Worm (Caenorhabditis elegans) whole organism, L2 larva: ENCODE results near the gene hecw-1.

Source experiments
- F13H6.1 ChIP-seq: sonication (generic microtip); optimal IDR thresholded peaks from 2 replicates; lab custom pipeline; 2016; ENCODE audit warnings: missing genetic modification characterization, missing compliant biosample characterization
- ama-1 ChIP-seq: fragments of 150-350 bp; optimal IDR thresholded peaks from 2 replicates; lab custom pipeline; 2018; ENCODE audit warnings: inconsistent platforms
- ceh-82 ChIP-seq: fragments of 150-350 bp; optimal IDR thresholded peaks from 2 replicates; lab custom pipeline; 2014; ENCODE audit warnings: missing biosample characterization, missing genetic modification characterization
- egl-27 ChIP-seq: sonication (generic microtip); optimal IDR thresholded peaks from 3 replicates; lab custom pipeline; 2017; ENCODE audit warnings: missing biosample characterization, missing genetic modification reagents, missing genetic modification characterization
- elt-3 ChIP-seq: sonication (generic microtip); optimal IDR thresholded peaks from 2 replicates; lab custom pipeline; 2017; ENCODE audit warnings: missing biosample characterization, missing genetic modification characterization
- lsy-2 ChIP-seq, 2 experiments: fragments of 150-350 bp in 1 of 2; sonication (generic microtip) in 1 of 2; optimal IDR thresholded peaks; 2 replicates each; lab custom pipeline; 2014 to 2017; ENCODE audit warnings: missing biosample characterization in 2 of 2, missing genetic modification characterization in 2 of 2
- nhr-12 ChIP-seq: fragments of 150-350 bp; optimal IDR thresholded peaks from 2 replicates; lab custom pipeline; 2014; ENCODE audit warnings: missing biosample characterization, missing genetic modification characterization
- nhr-237 ChIP-seq: fragments of 150-350 bp; optimal IDR thresholded peaks from 2 replicates; lab custom pipeline; 2014; ENCODE audit warnings: missing biosample characterization, missing genetic modification characterization
- nhr-25 ChIP-seq: fragments of 150-350 bp; sonication (generic microtip); optimal IDR thresholded peaks from 3 replicates; lab custom pipeline; 2014; ENCODE audit warnings: missing biosample characterization, missing genetic modification characterization
- nhr-77 ChIP-seq: fragments of 150-350 bp; optimal IDR thresholded peaks from 2 replicates; lab custom pipeline; 2014; ENCODE audit warnings: missing biosample characterization, missing genetic modification characterization
- skn-1 ChIP-seq: sonication (generic microtip); optimal IDR thresholded peaks from 2 replicates; lab custom pipeline; 2017; ENCODE audit warnings: missing biosample characterization, missing genetic modification characterization
- unc-62 ChIP-seq: fragments of 150-350 bp; optimal IDR thresholded peaks from 2 replicates; lab custom pipeline; 2014; ENCODE audit warnings: missing biosample characterization, missing genetic modification reagents, missing genetic modification characterization
- zag-1 ChIP-seq: fragments of 150-350 bp; optimal IDR thresholded peaks from 2 replicates; lab custom pipeline; 2014; ENCODE audit warnings: missing biosample characterization, missing genetic modification characterization
- ztf-11 ChIP-seq: sonication (generic microtip); optimal IDR thresholded peaks from 2 replicates; lab custom pipeline; 2017; ENCODE audit warnings: missing biosample characterization, missing genetic modification characterization

DNA sequence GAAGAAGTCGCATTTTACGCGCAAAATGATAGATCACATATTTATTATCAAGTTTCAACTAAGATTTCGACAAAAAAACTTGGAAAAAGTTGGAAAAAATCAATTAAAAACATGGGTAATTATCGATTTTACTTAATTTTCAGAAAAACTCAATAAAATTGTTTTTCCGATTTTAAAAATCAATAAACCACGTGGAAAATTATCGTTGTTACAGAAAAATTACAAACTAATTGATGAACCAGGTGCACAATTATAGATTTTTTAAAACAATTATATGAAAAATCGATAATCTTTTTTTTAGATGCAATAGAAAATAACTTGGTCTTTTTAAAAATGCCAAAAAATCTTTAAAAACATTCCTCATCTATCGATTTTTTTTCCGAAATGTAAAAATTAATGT, 40.9 kb upstream of the hecw-1 start:
- TF ChIP-seq lsy-2 (tag; optimal IDR thresholded peaks at IDR 0.05; lab: Kevin White, UChicago) (no peak), unc-62 (GFP tag; lab: Kevin White, UChicago) (no peak), ztf-11 (no peak), ama-1 (lab: Kevin White, UChicago) (no peak), nhr-25 (tag; lab: Kevin White, UChicago) (no peak), nhr-12 (tag; lab: Kevin White, UChicago) (no peak), zag-1 (no peak), nhr-237 (tag; lab: Kevin White, UChicago) (no peak), F13H6.1 (tag; lab: Kevin White, UChicago) (no peak), egl-27 (tag; lab: Kevin White, UChicago) (no peak), skn-1 (tag; lab: Kevin White, UChicago) (no peak), ceh-82 (tag; lab: Kevin White, UChicago) (no peak), nhr-77 (tag; lab: Kevin White, UChicago) (no peak), elt-3 (tag; lab: Kevin White, UChicago) (no peak)
